Worm (Caenorhabditis elegans) whole organism, late embryonic: ENCODE measurements around the gene F44B9.9.

Experiments
- C08G9.2 ChIP-seq: sonication (generic microtip); optimal IDR thresholded peaks from 2 replicates; lab custom pipeline; 2016; ENCODE audit warnings: mild to moderate bottlenecking, missing genetic modification characterization, moderate library complexity, missing compliant biosample characterization
- K09A11.1 ChIP-seq: sonication (generic microtip); optimal IDR thresholded peaks from 2 replicates; lab custom pipeline; 2017; ENCODE audit warnings: antibody characterized with exemption, mild to moderate bottlenecking, missing genetic modification characterization, missing compliant biosample characterization; ENCODE audit not compliant: insufficient read depth
- ahr-1 ChIP-seq: sonication (generic microtip); optimal IDR thresholded peaks from 2 replicates; lab custom pipeline; 2016; ENCODE audit warnings: missing genetic modification characterization, missing compliant biosample characterization
- ama-1 ChIP-seq: fragments of 150-350 bp; optimal IDR thresholded peaks from 2 replicates; lab custom pipeline; 2014
- ceh-14 ChIP-seq: sonication (generic microtip); optimal IDR thresholded peaks from 2 replicates; lab custom pipeline; 2016; ENCODE audit warnings: missing genotype, missing genetic modification characterization, missing compliant biosample characterization
- ceh-18 ChIP-seq: sonication (generic microtip); optimal IDR thresholded peaks from 2 replicates; lab custom pipeline; 2016; ENCODE audit warnings: missing genetic modification characterization, missing compliant biosample characterization
- ceh-19 ChIP-seq: fragments of 200-800 bp; sonication (Bioruptor generic); optimal IDR thresholded peaks from 2 replicates; lab custom pipeline; 2018; ENCODE audit warnings: mild to moderate bottlenecking, missing genetic modification characterization, missing compliant biosample characterization
- ceh-22 ChIP-seq: sonication (generic microtip); optimal IDR thresholded peaks from 2 replicates; lab custom pipeline; 2017; ENCODE audit warnings: missing biosample characterization, missing genetic modification characterization
- ceh-24 ChIP-seq: sonication (generic microtip); optimal IDR thresholded peaks from 2 replicates; lab custom pipeline; 2016; ENCODE audit warnings: mild to moderate bottlenecking, missing genetic modification characterization, missing compliant biosample characterization
- ceh-31 ChIP-seq: sonication (generic microtip); optimal IDR thresholded peaks from 2 replicates; lab custom pipeline; 2016; ENCODE audit warnings: missing genetic modification characterization, missing compliant biosample characterization
- ceh-45 ChIP-seq: fragments of 200-800 bp; sonication (Bioruptor generic); IDR thresholded peaks from 2 replicates; pipeline ENCODE4 v1.3.6; 2022; ENCODE audit warnings: missing genetic modification reagents, missing genetic modification characterization, missing compliant biosample characterization
- ceh-6 ChIP-seq: fragments of 200-800 bp; sonication (Bioruptor generic); optimal IDR thresholded peaks from 2 replicates; lab custom pipeline; 2018; ENCODE audit warnings: mild to moderate bottlenecking, missing genetic modification characterization, missing compliant biosample characterization
- ceh-9 ChIP-seq: sonication (generic microtip); optimal IDR thresholded peaks from 2 replicates; lab custom pipeline; 2016; ENCODE audit warnings: mild to moderate bottlenecking, missing genetic modification characterization, inconsistent platforms, missing compliant biosample characterization
- che-1 ChIP-seq: sonication (generic microtip); optimal IDR thresholded peaks from 2 replicates; lab custom pipeline; 2016; ENCODE audit warnings: mild to moderate bottlenecking, missing genetic modification characterization, missing compliant biosample characterization
- dmd-4 ChIP-seq: sonication (generic microtip); optimal IDR thresholded peaks from 2 replicates; lab custom pipeline; 2016; ENCODE audit warnings: borderline replicate concordance, missing genetic modification characterization, missing compliant biosample characterization
- elt-2 ChIP-seq: sonication (generic microtip); optimal IDR thresholded peaks from 2 replicates; lab custom pipeline; 2016; ENCODE audit warnings: missing genetic modification reagents, missing genetic modification characterization, missing compliant biosample characterization
- ets-4 ChIP-seq: sonication (generic microtip); optimal IDR thresholded peaks from 2 replicates; lab custom pipeline; 2016; ENCODE audit warnings: missing genetic modification characterization, missing compliant biosample characterization
- fax-1 ChIP-seq: sonication (generic microtip); optimal IDR thresholded peaks from 2 replicates; lab custom pipeline; 2016; ENCODE audit warnings: missing genotype, missing genetic modification characterization, missing compliant biosample characterization
- fkh-10 ChIP-seq: fragments of 150-350 bp; optimal IDR thresholded peaks from 2 replicates; lab custom pipeline; 2014; ENCODE audit warnings: missing biosample characterization, missing genetic modification reagents, missing genetic modification characterization
- gmeb-2 ChIP-seq: sonication (generic microtip); optimal IDR thresholded peaks from 2 replicates; lab custom pipeline; 2016; ENCODE audit warnings: missing genetic modification characterization, inconsistent platforms, missing compliant biosample characterization
- hlh-13 ChIP-seq: fragments of 200-800 bp; sonication (Bioruptor generic); optimal IDR thresholded peaks from 2 replicates; lab custom pipeline; 2018; ENCODE audit warnings: mild to moderate bottlenecking, missing genetic modification characterization, missing compliant biosample characterization
- hlh-6 ChIP-seq: sonication (generic microtip); optimal IDR thresholded peaks from 2 replicates; lab custom pipeline; 2016; ENCODE audit warnings: missing genotype, missing genetic modification characterization, missing compliant biosample characterization
- hlh-8 ChIP-seq: sonication (generic microtip); optimal IDR thresholded peaks from 2 replicates; lab custom pipeline; 2016; ENCODE audit warnings: missing genotype, missing genetic modification characterization, missing compliant biosample characterization
- lin-11 ChIP-seq: fragments of 200-800 bp; sonication (Bioruptor generic); optimal IDR thresholded peaks from 2 replicates; lab custom pipeline; 2018; ENCODE audit warnings: mild to moderate bottlenecking, missing genetic modification characterization, missing compliant biosample characterization
- madf-2 ChIP-seq: sonication (generic microtip); optimal IDR thresholded peaks from 2 replicates; lab custom pipeline; 2017; ENCODE audit warnings: missing genetic modification characterization, missing compliant biosample characterization
- mec-3 ChIP-seq: sonication (generic microtip); optimal IDR thresholded peaks from 2 replicates; lab custom pipeline; 2016; ENCODE audit warnings: borderline replicate concordance, missing genetic modification characterization, missing compliant biosample characterization
- odd-2 ChIP-seq: sonication (generic microtip); optimal IDR thresholded peaks from 2 replicates; lab custom pipeline; 2017; ENCODE audit warnings: antibody characterized with exemption, mild to moderate bottlenecking, missing genetic modification characterization, missing compliant biosample characterization
- pat-9 ChIP-seq: fragments of 200-800 bp; sonication (Bioruptor generic); optimal IDR thresholded peaks from 2 replicates; lab custom pipeline; 2018; ENCODE audit warnings: mild to moderate bottlenecking, missing genetic modification characterization, moderate library complexity, missing compliant biosample characterization
- pha-2 ChIP-seq: sonication (generic microtip); optimal IDR thresholded peaks from 2 replicates; lab custom pipeline; 2017; ENCODE audit warnings: mild to moderate bottlenecking, missing genetic modification characterization, missing compliant biosample characterization
- ref-2 ChIP-seq: sonication (generic microtip); optimal IDR thresholded peaks from 2 replicates; lab custom pipeline; 2016; ENCODE audit warnings: missing genetic modification characterization, missing compliant biosample characterization
- rnt-1 ChIP-seq: sonication (generic microtip); optimal IDR thresholded peaks from 2 replicates; lab custom pipeline; 2016; ENCODE audit warnings: missing genetic modification characterization, missing compliant biosample characterization
- sox-2 ChIP-seq: fragments of 200-800 bp; sonication (Bioruptor generic); IDR thresholded peaks from 2 replicates; pipeline ENCODE4 v1.3.6; 2022; ENCODE audit warnings: missing genetic modification reagents, missing genetic modification characterization, missing compliant biosample characterization
- sox-4 ChIP-seq: sonication (generic microtip); optimal IDR thresholded peaks from 2 replicates; lab custom pipeline; 2017; ENCODE audit warnings: mild to moderate bottlenecking, missing genetic modification characterization, inconsistent platforms, missing compliant biosample characterization
- unc-42 ChIP-seq: sonication (generic microtip); optimal IDR thresholded peaks from 2 replicates; lab custom pipeline; 2016; ENCODE audit warnings: missing genotype, missing genetic modification characterization, missing compliant biosample characterization
- zip-5 ChIP-seq: sonication (generic microtip); optimal IDR thresholded peaks from 2 replicates; lab custom pipeline; 2016; ENCODE audit warnings: missing genetic modification characterization, missing compliant biosample characterization

The F44B9.9 gene

ce11 chrIII:8020823-8021332 is 10.0 kb downstream of the F44B9.9 start, which contains the start of gene lin-36 (continued):
- TF ChIP-seq ceh-24 (no peak), ceh-14 (tag; lab: Kevin White, UChicago) (peak; percentile 23), unc-42 (tag; lab: Kevin White, UChicago) (peak; percentile 75), ets-4 (tag; lab: Kevin White, UChicago) (no peak), ref-2 (peak; percentile 44), fkh-10 (GFP tag; lab: Kevin White, UChicago) (no peak), fax-1 (tag; lab: Kevin White, UChicago) (no peak), ceh-22 (no peak), sox-2 (GFP tag; lab: Robert Waterston, UW) (no peak), madf-2 (tag; lab: Kevin White, UChicago) (no peak), K09A11.1 (tag; lab: Kevin White, UChicago) (peak; percentile 30), ceh-6 (GFP tag; lab: Kevin White, UChicago) (no peak), ceh-9 (tag; lab: Kevin White, UChicago) (no peak), sox-4 (no peak), che-1 (no peak), hlh-6 (tag; lab: Kevin White, UChicago) (no peak), ceh-31 (peak; percentile 64), C08G9.2 (no peak), zip-5 (no peak)

- TF ChIP-seq ets-4 (tag; lab: Kevin White, UChicago) (no peak), lin-11 (tag; lab: Kevin White, UChicago) (no peak), pha-2 (no peak), odd-2 (tag; lab: Kevin White, UChicago) (no peak), unc-42 (tag; lab: Kevin White, UChicago) (no peak), hlh-8 (tag; lab: Kevin White, UChicago) (no peak), ceh-6 (GFP tag; lab: Kevin White, UChicago) (no peak), elt-2 (tag; lab: Kevin White, UChicago) (no peak)
- TF ChIP-seq, all 69 proteins: peak for 0
These were observed 13.8 kb downstream of the F44B9.9 start for ce11 chrIII:8017053-8017452.

ce11 chrIII:8016438-8016837 is 14.4 kb downstream of the F44B9.9 start, which contains the start of gene F44B9.5:
TSS of gene F44B9.5 (minus strand) at chrIII:8016538.
- TF ChIP-seq ceh-18 (tag; lab: Kevin White, UChicago) = no peak
- no peak for TF ChIP-seq fkh-10 (GFP tag; lab: Kevin White, UChicago)
- no peak for TF ChIP-seq odd-2 (tag; lab: Kevin White, UChicago)
- TF ChIP-seq dmd-4 (tag; lab: Kevin White, UChicago) = no peak
- no peak for TF ChIP-seq ama-1
- no peak for TF ChIP-seq che-1
- no peak for TF ChIP-seq ceh-45 (GFP tag; lab: Robert Waterston, UW)
- no peak for TF ChIP-seq mec-3
- no peak for TF ChIP-seq gmeb-2 (tag; lab: Kevin White, UChicago)

- TF ChIP-seq pat-9 (no peak), sox-2 (GFP tag; lab: Robert Waterston, UW) (no peak), ceh-19 (GFP tag; lab: Kevin White, UChicago) (no peak), ahr-1 (tag; lab: Kevin White, UChicago) (no peak), hlh-13 (GFP tag; lab: Kevin White, UChicago) (no peak), unc-42 (tag; lab: Kevin White, UChicago) (no peak), rnt-1 (tag; lab: Kevin White, UChicago) (no peak), K09A11.1 (tag; lab: Kevin White, UChicago) (no peak), ceh-6 (GFP tag; lab: Kevin White, UChicago) (no peak)
These were observed 17.3 kb downstream of the F44B9.9 start for ce11 chrIII:8013582-8013981.
